Fruit fly (Drosophila melanogaster) whole organism, wandering third instar larva: ENCODE results near the gene CG15170.

Experiments
- Myc ChIP-seq: fragments of >200 bp; optimal IDR thresholded peaks from 2 replicates; lab custom pipeline; 2017
- OdsH ChIP-seq: fragments of 200-800 bp; sonication (Bioruptor generic); optimal IDR thresholded peaks from 2 replicates; lab custom pipeline; 2016; ENCODE audit warnings: missing biosample characterization, mild to moderate bottlenecking, missing genetic modification characterization
- lola ChIP-seq: fragments of >200 bp; optimal IDR thresholded peaks from 2 replicates; lab custom pipeline; 2017; ENCODE audit warnings: missing biosample characterization, missing genetic modification characterization
- psq ChIP-seq: fragments of 200-800 bp; sonication (Bioruptor generic); optimal IDR thresholded peaks from 3 replicates; lab custom pipeline; 2017; ENCODE audit warnings: missing biosample characterization, mild to moderate bottlenecking, missing genetic modification characterization, moderate library complexity
- tai ChIP-seq: sonication (Bioruptor generic); optimal IDR thresholded peaks from 2 replicates; lab custom pipeline; 2016; ENCODE audit warnings: missing biosample characterization, missing genetic modification characterization

dm6 chr2L:19014881-19015366, 24.9 kb upstream of the CG15170 start:
- TF ChIP-seq tai, result no peak
- no peak for TF ChIP-seq OdsH (GFP tag; lab: Kevin White, UChicago)
- TF ChIP-seq psq (GFP tag; lab: Kevin White, UChicago), result no peak
- TF ChIP-seq lola (GFP tag; lab: Kevin White, UChicago), result no peak
- no peak for TF ChIP-seq Myc (lab: Kevin White, UChicago)
